Worm (Caenorhabditis elegans) whole organism, early embryonic: ENCODE measurements around the gene mboa-3.

Source experiments
- B0310.2 ChIP-seq: sonication (generic microtip); optimal IDR thresholded peaks from 2 replicates; lab custom pipeline; 2016; ENCODE audit warnings: mild to moderate bottlenecking, missing genetic modification characterization, missing compliant biosample characterization
- F13C5.2 ChIP-seq: sonication (generic microtip); optimal IDR thresholded peaks from 2 replicates; lab custom pipeline; 2017; ENCODE audit warnings: mild to moderate bottlenecking, missing genetic modification characterization, inconsistent platforms, missing compliant biosample characterization
- aly-1 ChIP-seq: sonication (generic microtip); optimal IDR thresholded peaks from 2 replicates; lab custom pipeline; 2016; ENCODE audit warnings: missing genetic modification characterization, missing compliant biosample characterization
- ama-1 ChIP-seq: fragments of 150-350 bp; optimal IDR thresholded peaks from 2 replicates; lab custom pipeline; 2014
- ets-7 ChIP-seq: sonication (generic microtip); optimal IDR thresholded peaks from 2 replicates; lab custom pipeline; 2016; ENCODE audit warnings: missing genotype, missing genetic modification characterization, missing compliant biosample characterization
- flt-1 ChIP-seq: fragments of 200-800 bp; sonication (Bioruptor generic); IDR thresholded peaks from 2 replicates; pipeline ENCODE4 v1.3.6; 2022; ENCODE audit warnings: missing genetic modification characterization, missing compliant biosample characterization
- hmbx-1 ChIP-seq: sonication (generic microtip); optimal IDR thresholded peaks from 2 replicates; lab custom pipeline; 2016; ENCODE audit warnings: mild to moderate bottlenecking, missing genetic modification characterization, missing compliant biosample characterization
- hmg-4 ChIP-seq: fragments of 200-800 bp; sonication (Bioruptor generic); optimal IDR thresholded peaks from 2 replicates; lab custom pipeline; 2018; ENCODE audit warnings: mild to moderate bottlenecking, missing genetic modification characterization, missing compliant biosample characterization
- hnd-1 ChIP-seq: sonication (generic microtip); optimal IDR thresholded peaks from 2 replicates; lab custom pipeline; 2016; ENCODE audit warnings: missing genetic modification characterization, missing compliant biosample characterization
- pes-1 ChIP-seq: fragments of 200-800 bp; sonication (Bioruptor generic); IDR thresholded peaks from 2 replicates; pipeline ENCODE4 v1.3.6; 2022; ENCODE audit warnings: missing genetic modification reagents, missing genetic modification characterization, missing compliant biosample characterization
- scrt-1 ChIP-seq: fragments of 200-800 bp; sonication (Bioruptor generic); IDR thresholded peaks from 2 replicates; pipeline ENCODE4 v1.3.6; 2022; ENCODE audit warnings: missing genetic modification characterization, missing compliant biosample characterization
- sea-1 ChIP-seq: fragments of 200-800 bp; sonication (Bioruptor generic); conservative IDR thresholded peaks from 2 replicates; pipeline ENCODE4 v1.3.6; 2022; ENCODE audit warnings: missing genetic modification characterization, missing compliant biosample characterization
- tra-4 ChIP-seq: sonication (generic microtip); optimal IDR thresholded peaks from 2 replicates; lab custom pipeline; 2017; ENCODE audit warnings: missing genetic modification characterization, missing compliant biosample characterization

DNA sequence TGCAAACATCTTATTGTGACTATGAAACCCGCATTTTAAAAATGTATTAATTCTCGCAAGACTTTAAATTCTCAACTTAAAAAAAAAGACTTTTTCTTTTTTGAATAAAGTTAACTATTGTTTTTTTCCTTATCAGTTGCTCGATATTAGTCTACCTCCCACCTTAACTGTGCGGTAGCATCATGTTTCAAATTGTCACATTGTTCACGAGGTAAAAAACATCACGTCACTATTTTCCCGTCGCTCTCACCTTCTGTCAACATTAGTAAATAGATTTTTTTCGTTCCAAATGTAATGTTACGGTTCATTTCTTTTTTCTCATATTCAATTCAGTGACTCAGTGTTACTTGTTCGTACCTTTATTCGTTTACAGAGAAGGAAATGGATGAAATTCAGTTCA lies 6.3 kb downstream of the mboa-3 start:
- no peak for TF ChIP-seq hmg-4
- no peak for TF ChIP-seq ets-7 (tag; lab: Kevin White, UChicago)
- no peak for TF ChIP-seq hmbx-1 (tag; lab: Kevin White, UChicago)
- no peak for TF ChIP-seq tra-4 (tag; lab: Kevin White, UChicago)
- TF ChIP-seq B0310.2 (tag; lab: Kevin White, UChicago), result no peak
- no peak for TF ChIP-seq flt-1 (GFP tag; lab: Robert Waterston, UW)
- no peak for TF ChIP-seq aly-1 (tag; lab: Kevin White, UChicago)
- no peak for TF ChIP-seq pes-1 (GFP tag; lab: Robert Waterston, UW)
- TF ChIP-seq scrt-1 (GFP tag; lab: Robert Waterston, UW), result no peak
- no peak for TF ChIP-seq ama-1
- TF ChIP-seq hnd-1 (tag; lab: Kevin White, UChicago), result no peak
- no peak for TF ChIP-seq F13C5.2 (tag; lab: Kevin White, UChicago)
- no peak for TF ChIP-seq sea-1 (GFP tag; lab: Robert Waterston, UW)
